Worm (Caenorhabditis elegans) whole organism, midembryonic: ENCODE results near the gene pen-2.

Source experiments
- T22C8.4 ChIP-seq: fragments of 200-800 bp; sonication (Bioruptor generic); IDR thresholded peaks from 2 replicates; pipeline ENCODE4 v1.3.6; 2022; ENCODE audit warnings: missing genetic modification characterization, missing compliant biosample characterization
- cog-1 ChIP-seq: sonication (generic microtip); optimal IDR thresholded peaks from 2 replicates; lab custom pipeline; 2016; ENCODE audit warnings: missing genetic modification characterization, missing compliant biosample characterization
- flt-1 ChIP-seq: fragments of 200-800 bp; sonication (Bioruptor generic); IDR thresholded peaks from 2 replicates; pipeline ENCODE4 v1.3.6; 2022; ENCODE audit warnings: missing genetic modification characterization, missing compliant biosample characterization
- med-1 ChIP-seq: sonication (generic microtip); optimal IDR thresholded peaks from 2 replicates; lab custom pipeline; 2017; ENCODE audit warnings: missing genetic modification characterization, mild to moderate bottlenecking, missing compliant biosample characterization, antibody characterized with exemption, missing genetic modification reagents; ENCODE audit not compliant: insufficient read depth
- ref-1 ChIP-seq: fragments of 200-800 bp; sonication (Bioruptor generic); conservative IDR thresholded peaks from 2 replicates; pipeline ENCODE4 v1.3.6; 2022; ENCODE audit warnings: missing genetic modification reagents, missing genetic modification characterization, missing compliant biosample characterization
- tab-1 ChIP-seq: fragments of 200-800 bp; sonication (Bioruptor generic); IDR thresholded peaks from 2 replicates; pipeline ENCODE4 v1.3.6; 2022; ENCODE audit warnings: missing genetic modification characterization, missing compliant biosample characterization
- ztf-23 ChIP-seq: fragments of 200-800 bp; sonication (Bioruptor generic); IDR thresholded peaks from 2 replicates; pipeline ENCODE4 v1.3.6; 2022; ENCODE audit warnings: missing genetic modification reagents, missing genetic modification characterization, missing compliant biosample characterization
- ztf-29 ChIP-seq: fragments of 200-800 bp; sonication (Bioruptor generic); IDR thresholded peaks from 2 replicates; pipeline ENCODE4 v1.3.6; 2022; ENCODE audit warnings: missing genetic modification reagents, missing genetic modification characterization, missing compliant biosample characterization

The pen-2 gene

DNA sequence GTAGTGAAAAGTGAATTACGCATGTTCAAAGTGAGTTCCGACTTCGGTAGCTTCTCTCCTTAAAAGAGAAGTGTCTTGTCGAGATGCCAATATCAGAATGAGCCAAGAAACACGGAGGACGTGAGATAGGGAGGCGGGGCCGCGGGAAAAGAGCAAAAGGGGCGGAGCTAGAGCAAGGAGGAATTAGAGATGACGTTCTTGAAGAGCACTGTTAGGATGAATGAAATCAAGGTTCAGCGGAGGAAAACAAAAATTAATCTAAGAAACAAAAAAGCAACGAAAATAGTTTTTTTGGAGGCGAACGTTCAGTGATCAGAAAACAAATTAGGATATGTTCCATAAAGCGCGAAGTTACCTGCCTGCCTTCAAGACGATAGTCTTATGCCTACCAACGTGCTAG lies 50.0 kb downstream of the pen-2 start, which contains the start of gene nlp-21:
Gene nlp-21 (minus strand): TSS at position 101 of the 400 bp plus-strand sequence.
- TF ChIP-seq med-1 (GFP tag; lab: Kevin White, UChicago) = no peak
- TF ChIP-seq T22C8.4 = no peak
- no peak for TF ChIP-seq ref-1 (GFP tag; lab: Robert Waterston, UW)
- TF ChIP-seq cog-1 = no peak
- TF ChIP-seq flt-1 (GFP tag; lab: Robert Waterston, UW) = no peak
- no peak for TF ChIP-seq tab-1 (GFP tag; lab: Robert Waterston, UW)
- TF ChIP-seq ztf-29 (GFP tag; lab: Robert Waterston, UW) = no peak
- no peak for TF ChIP-seq ztf-23 (GFP tag; lab: Robert Waterston, UW)
